Fruit fly (Drosophila melanogaster) whole organism, embryonic: ENCODE results near the gene Cypl.

Source experiments
- ATbp ChIP-seq: fragments of 200-800 bp; sonication (Bioruptor generic); optimal IDR thresholded peaks from 2 replicates; lab custom pipeline; 2017; ENCODE audit warnings: missing biosample characterization, mild to moderate bottlenecking, missing genetic modification characterization, missing genetic modification reagents
- CG10959 ChIP-seq: fragments of 200-800 bp; sonication (Bioruptor generic); IDR thresholded peaks from 2 replicates; pipeline ENCODE4 v1.3.6; 2022; ENCODE audit warnings: missing biosample characterization, missing genetic modification characterization
- CG12104 ChIP-seq: fragments of 200-800 bp; sonication (Bioruptor generic); optimal IDR thresholded peaks from 3 replicates; lab custom pipeline; 2016; ENCODE audit warnings: missing biosample characterization, missing genetic modification characterization
- CG12769 ChIP-seq: fragments of 200-800 bp; sonication (Bioruptor generic); optimal IDR thresholded peaks from 2 replicates; lab custom pipeline; 2019; ENCODE audit warnings: missing biosample characterization, mild to moderate bottlenecking, missing genetic modification characterization, moderate library complexity
- CG14710 ChIP-seq: fragments of 200-800 bp; sonication (Bioruptor generic); optimal IDR thresholded peaks from 3 replicates; lab custom pipeline; 2019; ENCODE audit warnings: missing biosample characterization, mild to moderate bottlenecking, missing genetic modification characterization, moderate library complexity
- CG16815 ChIP-seq: fragments of 200-800 bp; sonication (Bioruptor generic); optimal IDR thresholded peaks from 3 replicates; lab custom pipeline; 2017; ENCODE audit warnings: missing biosample characterization, mild to moderate bottlenecking, missing genetic modification characterization
- CG17359 ChIP-seq: fragments of 200-800 bp; sonication (Bioruptor generic); optimal IDR thresholded peaks from 3 replicates; lab custom pipeline; 2018; ENCODE audit warnings: missing biosample characterization, mild to moderate bottlenecking, missing genetic modification characterization, moderate library complexity
- CG17568 ChIP-seq: fragments of 200-800 bp; sonication (Bioruptor generic); optimal IDR thresholded peaks from 2 replicates; lab custom pipeline; 2018; ENCODE audit warnings: missing biosample characterization, mild to moderate bottlenecking, missing genetic modification characterization, moderate library complexity
- CG18011 ChIP-seq: fragments of 200-800 bp; sonication (Bioruptor generic); optimal IDR thresholded peaks from 2 replicates; lab custom pipeline; 2017; ENCODE audit warnings: missing biosample characterization, missing genetic modification characterization, mild to moderate bottlenecking, moderate library complexity, missing genotype
- CG18764 ChIP-seq: fragments of 200-800 bp; sonication (Bioruptor generic); optimal IDR thresholded peaks from 3 replicates; lab custom pipeline; 2016; ENCODE audit warnings: missing biosample characterization, missing genetic modification characterization
- CG30431 ChIP-seq: fragments of 200-800 bp; sonication (Bioruptor generic); optimal IDR thresholded peaks from 2 replicates; lab custom pipeline; 2017; ENCODE audit warnings: missing biosample characterization, missing genetic modification characterization
- CG4282 ChIP-seq: fragments of 200-800 bp; sonication (Bioruptor generic); optimal IDR thresholded peaks from 2 replicates; lab custom pipeline; 2016; ENCODE audit warnings: missing biosample characterization, missing genetic modification characterization
- CG5245 ChIP-seq: fragments of 200-800 bp; sonication (Bioruptor generic); optimal IDR thresholded peaks from 3 replicates; lab custom pipeline; 2016; ENCODE audit warnings: missing biosample characterization, missing genetic modification characterization
- CG6272 ChIP-seq: fragments of 200-800 bp; sonication (Bioruptor generic); IDR thresholded peaks from 2 replicates; pipeline ENCODE4 v1.3.6; 2022; ENCODE audit warnings: missing biosample characterization, missing genetic modification characterization
- CG7271 ChIP-seq: fragments of 200-800 bp; sonication (Bioruptor generic); optimal IDR thresholded peaks from 2 replicates; lab custom pipeline; 2018; ENCODE audit warnings: missing biosample characterization, mild to moderate bottlenecking, missing genetic modification characterization, moderate library complexity
- CG7987 ChIP-seq: fragments of 200-800 bp; sonication (Bioruptor generic); optimal IDR thresholded peaks from 2 replicates; lab custom pipeline; 2018; ENCODE audit warnings: missing biosample characterization, mild to moderate bottlenecking, missing genetic modification characterization, moderate library complexity
- CG8924 ChIP-seq: fragments of 200-800 bp; optimal IDR thresholded peaks from 3 replicates; lab custom pipeline; 2019; ENCODE audit warnings: missing biosample characterization, mild to moderate bottlenecking, missing genetic modification characterization, moderate library complexity
- Camta ChIP-seq: fragments of 200-800 bp; sonication (Bioruptor generic); optimal IDR thresholded peaks from 2 replicates; lab custom pipeline; 2016; ENCODE audit warnings: missing biosample characterization, missing genetic modification characterization
- Eip74EF ChIP-seq, 2 experiments: fragments of 200-800 bp in 1 of 2; fragments of >200 bp in 1 of 2; sonication (Bioruptor generic) in 1 of 2; optimal IDR thresholded peaks; 2 replicates each; lab custom pipeline; 2017 to 2019; ENCODE audit warnings: missing biosample characterization in 2 of 2, missing genetic modification characterization in 2 of 2, mild to moderate bottlenecking in 1 of 2, moderate library complexity in 1 of 2
- Fer1 ChIP-seq: fragments of 200-800 bp; sonication (Bioruptor generic); optimal IDR thresholded peaks from 2 replicates; lab custom pipeline; 2017; ENCODE audit warnings: missing biosample characterization, mild to moderate bottlenecking, missing genetic modification characterization
- Fer3 ChIP-seq: fragments of 200-800 bp; sonication (Bioruptor generic); optimal IDR thresholded peaks from 2 replicates; lab custom pipeline; 2018; ENCODE audit warnings: missing biosample characterization, mild to moderate bottlenecking, missing genetic modification characterization, moderate library complexity
- Gsc ChIP-seq: fragments of 200-800 bp; sonication (Bioruptor generic); IDR thresholded peaks from 2 replicates; pipeline ENCODE4 v1.3.6; 2022; ENCODE audit warnings: missing biosample characterization, missing genetic modification characterization
- Hey ChIP-seq: fragments of 200-800 bp; sonication (Bioruptor generic); optimal IDR thresholded peaks from 3 replicates; lab custom pipeline; 2018; ENCODE audit warnings: missing biosample characterization, mild to moderate bottlenecking, missing genetic modification characterization
- HmgZ ChIP-seq: fragments of 200-800 bp; sonication (Bioruptor generic); optimal IDR thresholded peaks from 2 replicates; lab custom pipeline; 2018; ENCODE audit warnings: missing biosample characterization, mild to moderate bottlenecking, missing genetic modification characterization
- Hmx ChIP-seq: fragments of 200-800 bp; sonication (Bioruptor generic); optimal IDR thresholded peaks from 2 replicates; lab custom pipeline; 2016; ENCODE audit warnings: missing biosample characterization, missing genetic modification characterization
- Hr51 ChIP-seq, 2 experiments: fragments of 200-800 bp; sonication (Bioruptor generic); optimal IDR thresholded peaks; 2 replicates in 1 of 2; 3 replicates in 1 of 2; lab custom pipeline; 2016 to 2018; ENCODE audit warnings: missing biosample characterization in 2 of 2, missing genetic modification characterization in 2 of 2, mild to moderate bottlenecking in 1 of 2, moderate library complexity in 1 of 2
- Nf-YC ChIP-seq: fragments of 200-800 bp; optimal IDR thresholded peaks from 3 replicates; lab custom pipeline; 2019; ENCODE audit warnings: missing biosample characterization, mild to moderate bottlenecking, missing genetic modification characterization, moderate library complexity
- NfI ChIP-seq: fragments of 200-800 bp; sonication (Bioruptor generic); optimal IDR thresholded peaks from 3 replicates; lab custom pipeline; 2018; ENCODE audit warnings: missing biosample characterization, mild to moderate bottlenecking, missing genetic modification characterization, moderate library complexity
- PHDP ChIP-seq: fragments of 200-800 bp; sonication (Bioruptor generic); optimal IDR thresholded peaks from 3 replicates; lab custom pipeline; 2018; ENCODE audit warnings: missing biosample characterization, mild to moderate bottlenecking, missing genetic modification characterization, moderate library complexity
- Sin3A ChIP-seq: fragments of >200 bp; optimal IDR thresholded peaks from 2 replicates; lab custom pipeline; 2018
- Ssrp ChIP-seq: fragments of 200-800 bp; sonication (Bioruptor generic); optimal IDR thresholded peaks from 2 replicates; lab custom pipeline; 2018; ENCODE audit warnings: missing biosample characterization, mild to moderate bottlenecking, missing genetic modification characterization, moderate library complexity
- amos ChIP-seq: fragments of 200-800 bp; sonication (Bioruptor generic); IDR thresholded peaks from 2 replicates; pipeline ENCODE4 v1.3.6; 2022; ENCODE audit warnings: missing biosample characterization, missing genetic modification characterization; ENCODE audit not compliant: partially characterized antibody
- cad ChIP-seq: fragments of >200 bp; optimal IDR thresholded peaks from 2 replicates; lab custom pipeline; 2017; ENCODE audit warnings: missing biosample characterization, missing genetic modification characterization
- disco-r ChIP-seq: fragments of 200-800 bp; sonication (Bioruptor generic); optimal IDR thresholded peaks from 2 replicates; lab custom pipeline; 2016; ENCODE audit warnings: missing biosample characterization, missing genetic modification characterization
- ems ChIP-seq: fragments of 200-800 bp; sonication (Bioruptor generic); optimal IDR thresholded peaks from 3 replicates; lab custom pipeline; 2016; ENCODE audit warnings: missing biosample characterization, missing genetic modification characterization
- fru ChIP-seq: fragments of >200 bp; optimal IDR thresholded peaks from 2 replicates; lab custom pipeline; 2017
- hb ChIP-seq: fragments of 200-800 bp; sonication (Bioruptor generic); IDR thresholded peaks from 3 replicates; pipeline ENCODE4 v1.3.6; 2022; ENCODE audit warnings: missing biosample characterization, missing genetic modification characterization; ENCODE audit not compliant: partially characterized antibody
- luna ChIP-seq: fragments of 200-800 bp; sonication (Bioruptor generic); optimal IDR thresholded peaks from 2 replicates; lab custom pipeline; 2016; ENCODE audit warnings: missing biosample characterization, missing genetic modification characterization
- nau ChIP-seq: fragments of 200-800 bp; sonication (Bioruptor generic); optimal IDR thresholded peaks from 3 replicates; lab custom pipeline; 2017; ENCODE audit warnings: missing biosample characterization, mild to moderate bottlenecking, missing genetic modification characterization, missing genetic modification reagents
- org-1 ChIP-seq: fragments of 200-800 bp; sonication (Bioruptor generic); optimal IDR thresholded peaks from 2 replicates; lab custom pipeline; 2017; ENCODE audit warnings: missing biosample characterization, missing genetic modification characterization
- pho ChIP-seq: fragments of 200-800 bp; sonication (Bioruptor generic); optimal IDR thresholded peaks from 2 replicates; lab custom pipeline; 2016; ENCODE audit warnings: missing biosample characterization, missing genetic modification characterization
- ranshi ChIP-seq: fragments of 200-800 bp; sonication (Bioruptor generic); IDR thresholded peaks from 2 replicates; pipeline ENCODE4 v1.3.6; 2022; ENCODE audit warnings: missing biosample characterization, missing genetic modification characterization
- run ChIP-seq: fragments of 200-800 bp; sonication (Bioruptor generic); optimal IDR thresholded peaks from 3 replicates; lab custom pipeline; 2018; ENCODE audit warnings: missing biosample characterization, mild to moderate bottlenecking, missing genetic modification characterization
- sima ChIP-seq: fragments of 200-800 bp; sonication (Bioruptor generic); optimal IDR thresholded peaks from 2 replicates; lab custom pipeline; 2016; ENCODE audit warnings: missing biosample characterization, missing genetic modification characterization
- slou ChIP-seq: fragments of 200-800 bp; sonication (Bioruptor generic); optimal IDR thresholded peaks from 3 replicates; lab custom pipeline; 2016; ENCODE audit warnings: missing biosample characterization, missing genetic modification characterization
- tio ChIP-seq: fragments of 200-800 bp; sonication (Bioruptor generic); optimal IDR thresholded peaks from 2 replicates; lab custom pipeline; 2017; ENCODE audit warnings: missing biosample characterization, missing genetic modification characterization, inconsistent platforms
- tna ChIP-seq: fragments of 200-800 bp; sonication (Bioruptor generic); IDR thresholded peaks from 2 replicates; pipeline ENCODE4 v1.3.6; 2022; ENCODE audit warnings: missing biosample characterization, missing genetic modification characterization; ENCODE audit not compliant: partially characterized antibody
- toy ChIP-seq: fragments of 200-800 bp; sonication (Bioruptor generic); IDR thresholded peaks from 2 replicates; pipeline ENCODE4 v1.3.6; 2022; ENCODE audit warnings: missing biosample characterization, missing genetic modification characterization
- wdn ChIP-seq: fragments of 200-800 bp; sonication (Bioruptor generic); IDR thresholded peaks from 2 replicates; pipeline ENCODE4 v1.3.6; 2022; ENCODE audit warnings: missing biosample characterization, missing genetic modification characterization
- wek ChIP-seq: fragments of 200-800 bp; sonication (Bioruptor generic); optimal IDR thresholded peaks from 3 replicates; lab custom pipeline; 2018; ENCODE audit warnings: missing biosample characterization, mild to moderate bottlenecking, missing genetic modification characterization, moderate library complexity
- zfh1 ChIP-seq: fragments of 200-800 bp; sonication (Bioruptor generic); IDR thresholded peaks from 3 replicates; pipeline ENCODE4 v1.3.6; 2022; ENCODE audit warnings: missing biosample characterization, missing genetic modification characterization

The Cypl gene

dm6 chr3L:516948-517599 is 25.7 kb downstream of the Cypl start (continued):
- TF ChIP-seq CG14710 (tag; lab: Kevin White, UChicago) (peak; percentile 34), wek (no peak), disco-r (no peak), run (no peak), NfI (GFP tag; lab: Kevin White, UChicago) (no peak), CG8924 (tag; lab: Kevin White, UChicago) (peak; percentile 26), CG7271 (tag; lab: Kevin White, UChicago) (no peak), CG17568 (GFP tag; lab: Kevin White, UChicago) (no peak), Sin3A (lab: Kevin White, UChicago) (no peak), slou (GFP tag; lab: Kevin White, UChicago) (no peak), sima (no peak), CG12769 (tag; lab: Kevin White, UChicago) (no peak), org-1 (GFP tag; lab: Kevin White, UChicago) (no peak), HmgZ (tag; lab: Kevin White, UChicago) (no peak), PHDP (tag; lab: Kevin White, UChicago) (no peak), toy (no peak), amos (no peak), CG4282 (no peak), hb (GFP tag; lab: Robert Waterston, UW) (no peak), Fer3 (tag; lab: Kevin White, UChicago) (no peak), CG17359 (tag; lab: Kevin White, UChicago) (peak; percentile 71), Nf-YC (tag; lab: Kevin White, UChicago) (no peak), CG7987 (no peak), tio (no peak), ems (GFP tag; lab: Kevin White, UChicago) (no peak), CG18764 (no peak), ATbp (peak; percentile 72), Gsc (GFP tag; lab: Robert Waterston, UW) (no peak), cad (no peak), tna (GFP tag; lab: Robert Waterston, UW) (no peak), CG30431 (GFP tag; lab: Kevin White, UChicago) (no peak), CG10959 (GFP tag; lab: Robert Waterston, UW) (no peak), Eip74EF (GFP tag; optimal IDR thresholded peaks at IDR 0.05; lab: Kevin White, UChicago) (peak in 1 of 2 experiments; percentile 22), Ssrp (tag; lab: Kevin White, UChicago) (peak; percentile 49), pho (no peak), CG12104 (no peak), Camta (GFP tag; lab: Kevin White, UChicago) (no peak), CG16815 (GFP tag; lab: Kevin White, UChicago) (no peak), Hey (tag; lab: Kevin White, UChicago) (no peak), zfh1 (peak; percentile 72), ranshi (0 out of 2 replicates have a peak, but pooled peaks have one; percentile 31), Hmx (no peak), CG6272 (GFP tag; lab: Robert Waterston, UW) (no peak), wdn (GFP tag; lab: Robert Waterston, UW) (no peak), fru (lab: Kevin White, UChicago) (no peak), CG5245 (GFP tag; lab: Kevin White, UChicago) (no peak), Hr51 (GFP tag; optimal IDR thresholded peaks at IDR 0.05; lab: Kevin White, UChicago) (peak in 1 of 2 experiments; percentile 23), nau (peak; percentile 27), luna (no peak), CG18011 (no peak), Fer1 (no peak)
